Fruit fly (Drosophila melanogaster) whole organism: ENCODE measurements around the gene MBD-like.

Experiments
- CG8478 ChIP-seq: fragments of >200 bp; optimal IDR thresholded peaks from 2 replicates; lab custom pipeline; 2018; ENCODE audit warnings: inconsistent platforms
- EcR ChIP-seq, 2 experiments: fragments of >200 bp; optimal IDR thresholded peaks; 2 replicates each; lab custom pipeline; 2017; ENCODE audit warnings: missing biosample characterization in 2 of 2, missing genetic modification characterization in 2 of 2, missing genetic modification reagents in 2 of 2
- psq ChIP-seq: fragments of >200 bp; optimal IDR thresholded peaks from 2 replicates; lab custom pipeline; 2017

DNA sequence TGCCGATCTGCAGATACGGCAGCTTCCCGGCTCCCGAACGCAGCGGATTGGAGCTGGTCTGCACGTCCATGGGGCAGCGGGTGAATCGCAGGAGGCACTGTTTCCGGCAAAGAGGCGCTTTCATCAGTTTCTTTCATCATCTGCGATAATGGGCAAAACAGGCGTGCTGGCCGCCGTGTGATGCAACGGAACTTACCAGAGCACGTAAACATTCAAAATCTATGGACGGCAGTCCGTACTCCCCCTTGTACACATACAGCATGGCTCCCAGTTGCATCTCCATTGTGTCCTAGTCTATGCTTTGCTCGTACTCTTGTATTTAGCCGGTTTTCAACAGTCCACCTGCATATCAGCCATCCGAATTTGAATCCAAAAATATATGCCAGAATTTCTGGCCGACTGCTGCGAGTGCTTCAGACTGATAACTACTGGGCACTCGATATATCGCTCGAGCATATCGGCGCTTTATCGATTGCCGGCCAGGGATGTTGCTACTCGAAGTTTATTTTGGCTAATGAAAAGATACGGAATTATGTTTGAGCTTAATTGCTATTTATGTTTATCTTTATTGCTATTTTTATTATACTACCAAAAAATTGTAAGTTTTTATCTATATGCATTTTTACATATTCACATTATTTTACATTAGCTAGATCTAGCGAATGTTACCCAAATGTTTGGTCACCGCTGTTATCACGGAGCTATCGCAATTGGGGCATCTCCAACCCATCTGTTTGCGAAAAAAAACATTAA lies 3.9 kb downstream of the MBD-like start, which contains the start of the genes CG9393 and Vps45:
- TF ChIP-seq psq (lab: Kevin White, UChicago) (no peak), CG8478 (lab: Kevin White, UChicago) (no peak), EcR (GFP tag; optimal IDR thresholded peaks at IDR 0.05; lab: Kevin White, UChicago) (no peak)
